Fruit fly (Drosophila melanogaster) whole organism, prepupa: ENCODE results near the gene Rint1.

Experiments used
- CG1621 ChIP-seq: fragments of 200-800 bp; sonication (Bioruptor generic); optimal IDR thresholded peaks from 3 replicates; lab custom pipeline; 2018; ENCODE audit warnings: missing biosample characterization, mild to moderate bottlenecking, missing genetic modification characterization
- CG8319 ChIP-seq: fragments of 200-800 bp; sonication (Bioruptor generic); optimal IDR thresholded peaks from 3 replicates; lab custom pipeline; 2016; ENCODE audit warnings: missing biosample characterization, missing genetic modification characterization
- Lpt ChIP-seq: fragments of 200-800 bp; sonication (Bioruptor generic); optimal IDR thresholded peaks from 3 replicates; lab custom pipeline; 2016; ENCODE audit warnings: missing biosample characterization, missing genetic modification characterization
- cyc ChIP-seq: fragments of 200-800 bp; sonication (Bioruptor generic); optimal IDR thresholded peaks from 3 replicates; lab custom pipeline; 2016; ENCODE audit warnings: missing biosample characterization, missing genetic modification characterization
- net ChIP-seq: fragments of 200-800 bp; sonication (Bioruptor generic); optimal IDR thresholded peaks from 3 replicates; lab custom pipeline; 2016; ENCODE audit warnings: missing biosample characterization, missing genetic modification characterization
- ss ChIP-seq, 2 experiments: fragments of 200-800 bp; sonication (Bioruptor generic); optimal IDR thresholded peaks; 2 replicates in 1 of 2; 3 replicates in 1 of 2; lab custom pipeline; 2017 to 2018; ENCODE audit warnings: mild to moderate bottlenecking in 2 of 2, missing biosample characterization in 2 of 2, missing genetic modification characterization in 2 of 2, moderate library complexity in 1 of 2

Gene Rint1

dm6 chr3L:7371290-7371689 lies 47.9 kb downstream of the Rint1 start:
- TF ChIP-seq CG8319, result no peak
- no peak for TF ChIP-seq Lpt (GFP tag; lab: Kevin White, UChicago)
- TF ChIP-seq net (GFP tag; lab: Kevin White, UChicago), result no peak
- peak; percentile 15 for TF ChIP-seq CG1621 (tag; lab: Kevin White, UChicago)
- no peak for TF ChIP-seq cyc (GFP tag; lab: Kevin White, UChicago)
- TF ChIP-seq ss (GFP tag; optimal IDR thresholded peaks at IDR 0.05; lab: Kevin White, UChicago), result peak in 1 of 2 experiments; percentile 23
